Worm (Caenorhabditis elegans): ENCODE results near the gene aass-1.
A peak's percentile ranks its signal among the peaks of the same experiment; 100 is the strongest.

Gene aass-1

ce11 chrIV:210591-210990 lies 34.4 kb upstream of the aass-1 start (continued):
- TF ChIP-seq attf-5 (GFP tag; optimal IDR thresholded peaks at IDR 0.05) (peak; percentile 66), hmg-1.2 (GFP tag; IDR thresholded peaks at IDR 0.05) (peak; percentile 82), F39B2.1 (GFP tag; IDR thresholded peaks at IDR 0.05) (no peak), F22D6.2 (tag; optimal IDR thresholded peaks at IDR 0.05) (no peak), rec-8 (tag; optimal IDR thresholded peaks at IDR 0.05) (no peak), hlh-12 (tag; optimal IDR thresholded peaks at IDR 0.05) (no peak), lin-40 (tag; optimal IDR thresholded peaks at IDR 0.05) (peak; percentile 38), unc-130 (GFP tag; optimal IDR thresholded peaks at IDR 0.05) (no peak), atf-7 (tag; optimal IDR thresholded peaks at IDR 0.05) (peak; percentile 20), cebp-1 (GFP tag; IDR thresholded peaks at IDR 0.05) (no peak), cebp-1 (tag; optimal IDR thresholded peaks at IDR 0.05) (peak; percentile 46)

- 0 out of 2 replicates have a peak, but pooled peaks have one; percentile 18 for TF ChIP-seq mcd-1 (GFP tag; IDR thresholded peaks at IDR 0.05)
- peak; percentile 99 for TF ChIP-seq zim-3 (tag; optimal IDR thresholded peaks at IDR 0.05)
- TF ChIP-seq D2030.7 (GFP tag; IDR thresholded peaks at IDR 0.05) = peak; percentile 44
- TF ChIP-seq dox-1 (GFP tag; IDR thresholded peaks at IDR 0.05) = peak; percentile 79
Measured at ce11 chrIV:215723-216122, 29.2 kb upstream of the aass-1 start.

- TF ChIP-seq B0336.3 (GFP tag; IDR thresholded peaks at IDR 0.05) (no peak), zim-3 (tag; optimal IDR thresholded peaks at IDR 0.05) (no peak), ceh-79 (tag; optimal IDR thresholded peaks at IDR 0.05) (no peak), snpc-1.1 (tag; optimal IDR thresholded peaks at IDR 0.05; ENCODE audit: insufficient read depth) (no peak), F23B12.7 (tag; optimal IDR thresholded peaks at IDR 0.05; ENCODE audit: insufficient read depth) (no peak)
Measured at ce11 chrIV:218252-218651, 26.7 kb upstream of the aass-1 start, which contains the start of gene prdx-6. Gene prdx-6, plus strand, starts transcription at chrIV:218552.

DNA sequence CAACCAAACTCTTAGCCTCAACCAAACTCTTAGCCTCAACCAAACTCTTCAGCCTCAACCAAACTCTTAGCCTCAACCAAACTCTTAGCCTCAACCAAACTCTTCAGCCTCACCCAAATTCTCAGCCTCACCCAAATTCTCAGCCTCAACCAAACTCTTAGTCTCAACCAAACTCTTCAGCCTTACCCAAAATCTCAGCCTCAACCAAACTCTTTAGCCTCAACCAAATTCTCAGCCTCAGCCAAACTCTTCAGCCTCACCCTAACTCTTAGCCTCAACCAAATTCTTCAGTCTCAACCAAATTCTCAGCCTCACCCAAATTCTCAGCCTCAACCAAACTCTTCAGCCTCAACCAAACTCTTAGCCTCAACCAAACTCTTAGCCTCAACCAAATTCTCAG lies 14.2 kb upstream of the aass-1 start:
- TF ChIP-seq dox-1 (GFP tag; IDR thresholded peaks at IDR 0.05) (peak; percentile 29; the same call in 1 of the 2 replicates), zim-3 (tag; optimal IDR thresholded peaks at IDR 0.05) (peak; percentile 95)

ce11 chrIV:231673-232072 lies 13.3 kb upstream of the aass-1 start, which contains the start of gene gtf-2H1:
Gene gtf-2H1, minus strand, starts transcription at chrIV:231773.
- TF ChIP-seq madf-8 (GFP tag; conservative IDR thresholded peaks at IDR 0.05) (no peak), nhr-90 (tag; optimal IDR thresholded peaks at IDR 0.05) (no peak), ceh-79 (tag; optimal IDR thresholded peaks at IDR 0.05) (no peak), T26A5.8 (tag; optimal IDR thresholded peaks at IDR 0.05) (no peak), ceh-58 (GFP tag; IDR thresholded peaks at IDR 0.05) (no peak), nfya-2 (GFP tag; IDR thresholded peaks at IDR 0.05) (no peak), tbp1 (GFP tag; optimal IDR thresholded peaks at IDR 0.05) (no peak), tbx-9 (tag; optimal IDR thresholded peaks at IDR 0.05; ENCODE audit: borderline replicate concordance) (no peak), F10E7.11 (tag; optimal IDR thresholded peaks at IDR 0.05) (no peak), nhr-80 (tag; optimal IDR thresholded peaks at IDR 0.05) (no peak), Y79H2A.3 (GFP tag; conservative IDR thresholded peaks at IDR 0.05) (no peak), B0035.1 (tag; optimal IDR thresholded peaks at IDR 0.05) (no peak), zfh-2 (GFP tag; conservative IDR thresholded peaks at IDR 0.05) (no peak)

- TF ChIP-seq snpc-4 (GFP tag; optimal IDR thresholded peaks at IDR 0.05) (no peak), snpc-4 (tag; optimal IDR thresholded peaks at IDR 0.05) (no peak), dox-1 (GFP tag; IDR thresholded peaks at IDR 0.05) (peak; percentile 39; the same call in 1 of the 2 replicates), nhr-27 (tag; optimal IDR thresholded peaks at IDR 0.05) (no peak), madf-10 (tag; optimal IDR thresholded peaks at IDR 0.05) (no peak), lsl-1 (GFP tag; optimal IDR thresholded peaks at IDR 0.05) (no peak), bed-2 (GFP tag; IDR thresholded peaks at IDR 0.05) (no peak), Y79H2A.3 (GFP tag; conservative IDR thresholded peaks at IDR 0.05) (no peak), ekl-4 (GFP tag; IDR thresholded peaks at IDR 0.05) (no peak), egl-18 (GFP tag; IDR thresholded peaks at IDR 0.05) (no peak), somi-1 (GFP tag; optimal IDR thresholded peaks at IDR 0.05) (no peak), snpc-1.3 (tag; optimal IDR thresholded peaks at IDR 0.05; ENCODE audit: insufficient read depth) (no peak)
Measured at ce11 chrIV:236138-236537, 8.8 kb upstream of the aass-1 start.
